Worm (Caenorhabditis elegans): ENCODE results near the gene scl-1.

DNA sequence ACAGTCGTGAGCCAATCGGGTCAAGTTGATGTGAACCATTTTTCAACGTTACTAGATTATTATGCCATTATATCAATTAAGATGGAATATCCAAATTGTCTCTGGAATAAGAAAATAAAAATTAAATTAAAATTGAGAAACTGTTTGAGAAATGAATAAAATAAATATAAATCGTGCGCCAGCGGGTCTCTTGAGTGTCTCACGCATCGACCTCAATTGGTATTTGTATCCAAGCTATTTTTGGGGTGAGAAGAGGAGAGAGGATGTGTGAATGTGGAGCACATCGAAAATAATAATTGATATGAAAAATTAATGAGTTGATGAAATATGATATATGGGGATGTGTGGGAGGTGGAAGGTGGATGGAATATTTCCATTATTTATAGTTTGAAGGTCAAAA lies 17.2 kb upstream of the scl-1 start, which contains the start of gene F49E11.2:
- TF ChIP-seq nhr-237 (tag; optimal IDR thresholded peaks at IDR 0.05) = no peak
- no peak for TF ChIP-seq nhr-67 (tag; optimal IDR thresholded peaks at IDR 0.05)
- TF ChIP-seq pqm-1 (tag; optimal IDR thresholded peaks at IDR 0.05) = no peak
- TF ChIP-seq nhr-43 (tag; optimal IDR thresholded peaks at IDR 0.05; ENCODE audit: poor library complexity, severe bottlenecking) = no peak
- no peak for TF ChIP-seq nhr-28 (tag; optimal IDR thresholded peaks at IDR 0.05)
- TF ChIP-seq lsy-12 (tag; optimal IDR thresholded peaks at IDR 0.05) = no peak
- no peak for TF ChIP-seq tbx-2 (tag; optimal IDR thresholded peaks at IDR 0.05)
- TF ChIP-seq egl-27 (tag; optimal IDR thresholded peaks at IDR 0.05) = no peak
- no peak for TF ChIP-seq ama-1 (optimal IDR thresholded peaks at IDR 0.05)
- no peak for TF ChIP-seq ZK546.5 (tag; optimal IDR thresholded peaks at IDR 0.05)
- TF ChIP-seq unc-62 (GFP tag; optimal IDR thresholded peaks at IDR 0.05) = no peak

All from whole organism, L3 larva.